Worm (Caenorhabditis elegans): Measurements from ENCODE around the gene F20D6.9.

DNA sequence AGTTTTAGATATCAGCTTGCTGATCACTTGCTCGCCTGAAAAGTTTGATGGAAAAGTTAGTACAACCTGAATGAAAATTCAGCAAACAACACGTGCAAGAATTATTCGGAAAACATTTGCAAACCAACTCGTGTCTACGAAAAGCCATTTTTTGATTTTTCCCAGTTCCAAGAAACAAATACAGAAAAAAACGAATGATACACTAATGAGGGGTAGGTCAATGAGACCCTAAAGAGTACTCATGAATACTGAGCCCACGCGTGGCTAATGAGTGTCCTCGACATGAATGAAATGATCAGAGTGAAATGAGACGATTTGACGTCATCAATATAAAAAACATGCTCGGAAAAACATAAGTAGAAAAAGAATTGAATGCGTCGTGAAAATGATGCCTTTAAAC, 34.7 kb upstream of the F20D6.9 start:
- TF ChIP-seq tbx-11 (GFP tag; IDR thresholded peaks at IDR 0.05) (no peak), F13C5.2 (tag; optimal IDR thresholded peaks at IDR 0.05) (no peak), ama-1 (optimal IDR thresholded peaks at IDR 0.05) (no peak), aly-1 (tag; optimal IDR thresholded peaks at IDR 0.05) (no peak)
